Worm (Caenorhabditis elegans): ENCODE data around the gene ugt-18.
A peak's percentile ranks its signal among the peaks of the same experiment; 100 is the strongest.

ugt-18 gene

ce11 chrV:12869948-12870347 lies 49.9 kb downstream of the ugt-18 start, which contains the start of gene T07F10.3 (continued):
- TF ChIP-seq atf-7 (tag; optimal IDR thresholded peaks at IDR 0.05), result peak; percentile 57
- peak; percentile 55 for TF ChIP-seq lsl-1 (GFP tag; optimal IDR thresholded peaks at IDR 0.05)
- peak; percentile 48; the same call in 1 of the 2 replicates for TF ChIP-seq ceh-91 (GFP tag; IDR thresholded peaks at IDR 0.05)
- TF ChIP-seq lin-35 (GFP tag; optimal IDR thresholded peaks at IDR 0.05), result peak; percentile 42 to 94 (median 52)
- TF ChIP-seq somi-1 (GFP tag; optimal IDR thresholded peaks at IDR 0.05), result no peak
- peak; percentile 80 for TF ChIP-seq ekl-4 (GFP tag; IDR thresholded peaks at IDR 0.05)
- peak; percentile 56 for TF ChIP-seq T07F8.4 (tag; optimal IDR thresholded peaks at IDR 0.05)
- peak; percentile 80 for TF ChIP-seq athp-1 (tag; optimal IDR thresholded peaks at IDR 0.05)
- TF ChIP-seq C17E4.6 (GFP tag; IDR thresholded peaks at IDR 0.05), result no peak
- TF ChIP-seq lin-40 (tag; optimal IDR thresholded peaks at IDR 0.05), result peak; percentile 84
- no peak for TF ChIP-seq mel-28 (tag; optimal IDR thresholded peaks at IDR 0.05; ENCODE audit: borderline replicate concordance)
- peak; percentile 48 for TF ChIP-seq tbp1 (GFP tag; optimal IDR thresholded peaks at IDR 0.05)
- 0 out of 2 replicates have a peak, but pooled peaks have one; percentile 60 for TF ChIP-seq nfyb-1 (GFP tag; IDR thresholded peaks at IDR 0.05)
- TF ChIP-seq Y53G8AR.9 (GFP tag; conservative IDR thresholded peaks at IDR 0.05), result peak; percentile 49; the same call in 1 of the 2 replicates
- TF ChIP-seq aptf-3 (GFP tag; IDR thresholded peaks at IDR 0.05), result no peak
- peak; percentile 58; the same call in 1 of the 2 replicates for TF ChIP-seq ceh-40 (GFP tag; IDR thresholded peaks at IDR 0.05)
- TF ChIP-seq efl-1 (GFP tag; optimal IDR thresholded peaks at IDR 0.05), result peak; percentile 82
- peak; percentile 95 for TF ChIP-seq lin-54 (GFP tag; optimal IDR thresholded peaks at IDR 0.05)
- no peak for TF ChIP-seq ceh-79 (tag; optimal IDR thresholded peaks at IDR 0.05)
- no peak for TF ChIP-seq ztf-18 (tag; optimal IDR thresholded peaks at IDR 0.05)
- TF ChIP-seq attf-6 (GFP tag; IDR thresholded peaks at IDR 0.05), result no peak
- TF ChIP-seq hlh-12 (tag; optimal IDR thresholded peaks at IDR 0.05), result peak; percentile 9
- TF ChIP-seq die-1 (tag; optimal IDR thresholded peaks at IDR 0.05), result no peak
- peak; percentile 74 for TF ChIP-seq dpl-1 (GFP tag; optimal IDR thresholded peaks at IDR 0.05)
- TF ChIP-seq attf-3 (GFP tag; conservative IDR thresholded peaks at IDR 0.05), result peak; percentile 75
- TF ChIP-seq snpc-1.3 (tag; optimal IDR thresholded peaks at IDR 0.05; ENCODE audit: insufficient read depth), result peak; percentile 15
- no peak for TF ChIP-seq F55B11.4 (tag; optimal IDR thresholded peaks at IDR 0.05; ENCODE audit: borderline replicate concordance, insufficient read depth)
- no peak for TF ChIP-seq nfya-1 (tag; optimal IDR thresholded peaks at IDR 0.05; ENCODE audit: borderline replicate concordance, insufficient read depth)
- peak; percentile 43 for TF ChIP-seq F23B12.7 (tag; optimal IDR thresholded peaks at IDR 0.05; ENCODE audit: insufficient read depth)
- TF ChIP-seq cebp-1 (GFP tag; IDR thresholded peaks at IDR 0.05), result 0 out of 2 replicates have a peak, but pooled peaks have one; percentile 15
- TF ChIP-seq cebp-1 (tag; optimal IDR thresholded peaks at IDR 0.05), result peak; percentile 49
- no peak for TF ChIP-seq pha-4 (tag; optimal IDR thresholded peaks at IDR 0.05)
- TF ChIP-seq pbrm-1 (GFP tag; IDR thresholded peaks at IDR 0.05), result peak; percentile 76
- peak; percentile 92 for TF ChIP-seq bed-2 (GFP tag; IDR thresholded peaks at IDR 0.05)
- TF ChIP-seq snpc-3.4 (tag; optimal IDR thresholded peaks at IDR 0.05), result peak; percentile 56
- TF ChIP-seq rcor-1 (GFP tag; IDR thresholded peaks at IDR 0.05), result peak; percentile 79
- TF ChIP-seq lsy-27 (tag; optimal IDR thresholded peaks at IDR 0.05; ENCODE audit: borderline replicate concordance, insufficient read depth), result no peak
- TF ChIP-seq let-607 (tag; optimal IDR thresholded peaks at IDR 0.05), result peak in 1 of 2 experiments; percentile 82

- TF ChIP-seq him-1 (tag; optimal IDR thresholded peaks at IDR 0.05), result no peak
- no peak for TF ChIP-seq ceh-91 (GFP tag; IDR thresholded peaks at IDR 0.05)
- TF ChIP-seq hsf-1 (GFP tag; IDR thresholded peaks at IDR 0.05), result no peak
- TF ChIP-seq K12H6.12 (tag; optimal IDR thresholded peaks at IDR 0.05), result no peak
- no peak for TF ChIP-seq F52B5.7 (tag; optimal IDR thresholded peaks at IDR 0.05)
- no peak for TF ChIP-seq dox-1 (GFP tag; IDR thresholded peaks at IDR 0.05)
- no peak for TF ChIP-seq ceh-79 (tag; optimal IDR thresholded peaks at IDR 0.05)
- TF ChIP-seq Y79H2A.3 (GFP tag; conservative IDR thresholded peaks at IDR 0.05), result no peak
- no peak for TF ChIP-seq D2030.7 (GFP tag; IDR thresholded peaks at IDR 0.05)
- TF ChIP-seq akir-1 (GFP tag; optimal IDR thresholded peaks at IDR 0.05), result no peak
- TF ChIP-seq hmg-20 (GFP tag; IDR thresholded peaks at IDR 0.05), result no peak
- TF ChIP-seq ceh-40 (GFP tag; IDR thresholded peaks at IDR 0.05), result no peak
- no peak for TF ChIP-seq sptf-2 (GFP tag; optimal IDR thresholded peaks at IDR 0.05)
- no peak for TF ChIP-seq lir-1 (GFP tag; conservative IDR thresholded peaks at IDR 0.05)
Measured at ce11 chrV:12870740-12871139, 50.7 kb downstream of the ugt-18 start.
